Fruit fly (Drosophila melanogaster) whole organism, pupa: ENCODE measurements around the gene msi.

Experiments used
- CG12605 ChIP-seq: fragments of 200-800 bp; sonication (Bioruptor generic); IDR thresholded peaks from 2 replicates; pipeline ENCODE4 v1.3.6; 2022; ENCODE audit warnings: missing biosample characterization, missing genetic modification characterization
- CG32121 ChIP-seq: fragments of 200-800 bp; sonication (Bioruptor generic); IDR thresholded peaks from 2 replicates; pipeline ENCODE4 v1.3.6; 2022; ENCODE audit warnings: missing biosample characterization, missing genetic modification characterization
- Snoo ChIP-seq: fragments of 200-800 bp; sonication (Bioruptor generic); optimal IDR thresholded peaks from 3 replicates; lab custom pipeline; 2017; ENCODE audit warnings: missing biosample characterization, mild to moderate bottlenecking, missing genetic modification characterization, inconsistent platforms
- fd96Ca ChIP-seq: fragments of 200-800 bp; sonication (Bioruptor generic); IDR thresholded peaks from 3 replicates; pipeline ENCODE4 v1.3.6; 2022; ENCODE audit warnings: missing biosample characterization, missing genetic modification characterization

DNA sequence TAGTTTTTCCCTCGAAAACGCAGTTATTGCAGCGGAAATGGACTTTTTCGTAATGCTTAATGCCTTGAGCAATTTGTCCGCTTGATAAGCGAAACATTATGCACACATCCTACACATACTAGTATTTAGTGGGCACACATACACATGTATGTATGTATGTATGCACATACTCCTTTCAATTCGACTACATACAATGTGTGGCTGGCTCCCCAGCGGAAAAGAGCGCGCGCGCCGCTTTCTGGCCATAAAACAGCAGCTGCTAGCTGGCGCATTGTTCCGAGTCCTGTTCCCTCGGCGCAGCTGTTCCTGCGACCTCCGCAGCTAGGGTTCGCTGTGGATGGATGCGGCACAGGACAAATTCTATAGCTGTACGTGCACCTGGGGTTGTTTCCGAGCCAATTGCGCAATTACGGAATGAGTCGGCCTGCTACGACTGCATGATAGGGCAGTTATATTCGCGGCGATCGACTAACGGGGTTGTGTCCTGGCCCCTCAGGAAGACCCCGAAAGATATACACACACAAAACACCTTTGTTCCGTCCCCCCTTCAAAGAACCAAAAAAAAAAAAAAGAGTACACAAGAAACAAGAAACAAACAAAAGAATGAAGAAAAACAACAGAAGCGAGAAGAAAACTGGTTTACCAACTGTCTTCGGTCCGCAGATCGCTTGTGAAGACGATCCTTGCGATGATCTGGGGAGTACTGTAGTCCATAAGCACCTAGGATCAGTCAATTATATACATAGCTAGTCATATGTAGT lies 80.5 kb downstream of the msi start:
- TF ChIP-seq fd96Ca (GFP tag; lab: Robert Waterston, UW) (no peak), CG32121 (no peak), CG12605 (GFP tag; lab: Robert Waterston, UW) (no peak), Snoo (tag; lab: Kevin White, UChicago) (no peak)
